Fruit fly (Drosophila melanogaster) whole organism, embryonic: ENCODE results near the gene CG31358.

Experiments
- ATbp ChIP-seq: fragments of 200-800 bp; sonication (Bioruptor generic); optimal IDR thresholded peaks from 2 replicates; lab custom pipeline; 2017; ENCODE audit warnings: missing biosample characterization, mild to moderate bottlenecking, missing genetic modification characterization, missing genetic modification reagents
- Asciz ChIP-seq: fragments of 200-800 bp; sonication (Bioruptor generic); optimal IDR thresholded peaks from 2 replicates; lab custom pipeline; 2017; ENCODE audit warnings: missing biosample characterization, mild to moderate bottlenecking, missing genetic modification characterization, missing genetic modification reagents
- Blimp-1 ChIP-seq: fragments of 200-800 bp; sonication (Bioruptor generic); optimal IDR thresholded peaks from 3 replicates; lab custom pipeline; 2018; ENCODE audit warnings: missing biosample characterization, missing genetic modification characterization, mild to moderate bottlenecking, moderate library complexity, missing genetic modification reagents
- C15 ChIP-seq: fragments of 200-800 bp; sonication (Bioruptor generic); IDR thresholded peaks from 3 replicates; pipeline ENCODE4 v1.3.6; 2022; ENCODE audit warnings: missing biosample characterization, missing genetic modification characterization
- CG10431 ChIP-seq: fragments of 200-800 bp; sonication (Bioruptor generic); optimal IDR thresholded peaks from 3 replicates; lab custom pipeline; 2018; ENCODE audit warnings: missing biosample characterization, mild to moderate bottlenecking, missing genetic modification characterization
- CG12071 ChIP-seq: fragments of 200-800 bp; sonication (Bioruptor generic); optimal IDR thresholded peaks from 3 replicates; lab custom pipeline; 2018; ENCODE audit warnings: missing biosample characterization, mild to moderate bottlenecking, missing genetic modification characterization
- CG12104 ChIP-seq: fragments of 200-800 bp; sonication (Bioruptor generic); optimal IDR thresholded peaks from 3 replicates; lab custom pipeline; 2016; ENCODE audit warnings: missing biosample characterization, missing genetic modification characterization
- CG12744 ChIP-seq: fragments of 200-800 bp; sonication (Bioruptor generic); optimal IDR thresholded peaks from 2 replicates; lab custom pipeline; 2016; ENCODE audit warnings: missing biosample characterization, missing genetic modification characterization
- CG13296 ChIP-seq: fragments of 200-800 bp; sonication (Bioruptor generic); optimal IDR thresholded peaks from 3 replicates; lab custom pipeline; 2018; ENCODE audit warnings: missing biosample characterization, mild to moderate bottlenecking, missing genetic modification characterization
- CG17829 ChIP-seq: fragments of 200-800 bp; optimal IDR thresholded peaks from 2 replicates; lab custom pipeline; 2019; ENCODE audit warnings: missing biosample characterization, mild to moderate bottlenecking, missing genetic modification characterization, moderate library complexity
- CG17912 ChIP-seq: fragments of 200-800 bp; sonication (Bioruptor generic); optimal IDR thresholded peaks from 2 replicates; lab custom pipeline; 2018; ENCODE audit warnings: missing biosample characterization, mild to moderate bottlenecking, missing genetic modification characterization
- CG1792 ChIP-seq: fragments of 200-800 bp; sonication (Bioruptor generic); optimal IDR thresholded peaks from 2 replicates; lab custom pipeline; 2016; ENCODE audit warnings: missing biosample characterization, missing genetic modification characterization
- CG34376 ChIP-seq: fragments of 200-800 bp; sonication (Bioruptor generic); optimal IDR thresholded peaks from 2 replicates; lab custom pipeline; 2018; ENCODE audit warnings: missing biosample characterization, mild to moderate bottlenecking, missing genetic modification characterization
- CG6765 ChIP-seq: fragments of 200-800 bp; sonication (Bioruptor generic); optimal IDR thresholded peaks from 3 replicates; lab custom pipeline; 2017; ENCODE audit warnings: missing biosample characterization, mild to moderate bottlenecking, missing genetic modification characterization
- CG7271 ChIP-seq: fragments of 200-800 bp; sonication (Bioruptor generic); optimal IDR thresholded peaks from 2 replicates; lab custom pipeline; 2018; ENCODE audit warnings: missing biosample characterization, mild to moderate bottlenecking, missing genetic modification characterization, moderate library complexity
- CG8478 ChIP-seq: fragments of >200 bp; optimal IDR thresholded peaks from 2 replicates; lab custom pipeline; 2018
- CG9437 ChIP-seq: fragments of 200-800 bp; sonication (Bioruptor generic); optimal IDR thresholded peaks from 2 replicates; lab custom pipeline; 2018; ENCODE audit warnings: missing biosample characterization, mild to moderate bottlenecking, missing genetic modification characterization
- D19A ChIP-seq: fragments of 200-800 bp; optimal IDR thresholded peaks from 3 replicates; lab custom pipeline; 2019; ENCODE audit warnings: missing biosample characterization, mild to moderate bottlenecking, missing genetic modification characterization, moderate library complexity
- Deaf1 ChIP-seq: fragments of 200-800 bp; optimal IDR thresholded peaks from 3 replicates; lab custom pipeline; 2019; ENCODE audit warnings: missing biosample characterization, mild to moderate bottlenecking, missing genetic modification characterization, moderate library complexity
- Dip3 ChIP-seq: fragments of 200-800 bp; sonication (Bioruptor generic); optimal IDR thresholded peaks from 3 replicates; lab custom pipeline; 2016; ENCODE audit warnings: missing biosample characterization, missing genetic modification characterization
- E2f1 ChIP-seq: fragments of 200-800 bp; sonication (Bioruptor generic); IDR thresholded peaks from 2 replicates; pipeline ENCODE4 v1.3.6; 2022; ENCODE audit warnings: missing biosample characterization, missing genetic modification characterization
- Jarid2 ChIP-seq: fragments of 200-800 bp; sonication (Bioruptor generic); optimal IDR thresholded peaks from 3 replicates; lab custom pipeline; 2017; ENCODE audit warnings: mild to moderate bottlenecking, missing biosample characterization, missing genetic modification reagents, missing genetic modification characterization
- Med ChIP-seq: fragments of 200-800 bp; sonication (Bioruptor generic); peaks from one replicate; lab custom pipeline; 2016; ENCODE audit warnings: missing biosample characterization, missing genetic modification characterization, mild to moderate bottlenecking, inconsistent platforms, moderate library complexity
- PHDP ChIP-seq: fragments of 200-800 bp; sonication (Bioruptor generic); optimal IDR thresholded peaks from 3 replicates; lab custom pipeline; 2018; ENCODE audit warnings: missing biosample characterization, mild to moderate bottlenecking, missing genetic modification characterization, moderate library complexity
- Rfx ChIP-seq: fragments of 200-800 bp; sonication (Bioruptor generic); IDR thresholded peaks from 2 replicates; pipeline ENCODE4 v1.3.6; 2022; ENCODE audit warnings: missing biosample characterization, missing genetic modification characterization
- Sry-β ChIP-seq: fragments of 200-800 bp; sonication (Bioruptor generic); optimal IDR thresholded peaks from 2 replicates; lab custom pipeline; 2018; ENCODE audit warnings: missing biosample characterization, mild to moderate bottlenecking, missing genetic modification characterization, moderate library complexity
- ap ChIP-seq: fragments of 200-800 bp; sonication (Bioruptor generic); IDR thresholded peaks from 2 replicates; pipeline ENCODE4 v1.3.6; 2022; ENCODE audit warnings: missing biosample characterization, missing genetic modification characterization
- bbx ChIP-seq: fragments of 200-800 bp; sonication (Bioruptor generic); IDR thresholded peaks from 2 replicates; pipeline ENCODE4 v1.3.6; 2022; ENCODE audit warnings: missing biosample characterization, missing genetic modification characterization; ENCODE audit not compliant: partially characterized antibody
- caup ChIP-seq: fragments of 200-800 bp; sonication (Bioruptor generic); optimal IDR thresholded peaks from 3 replicates; lab custom pipeline; 2017; ENCODE audit warnings: missing biosample characterization, mild to moderate bottlenecking, missing genetic modification characterization, moderate library complexity; ENCODE audit not compliant: severe bottlenecking
- dmrt99B ChIP-seq: fragments of 200-800 bp; sonication (Bioruptor generic); optimal IDR thresholded peaks from 2 replicates; lab custom pipeline; 2018; ENCODE audit warnings: missing biosample characterization, mild to moderate bottlenecking, missing genetic modification characterization, moderate library complexity
- esg ChIP-seq: fragments of 200-800 bp; sonication (Bioruptor generic); conservative IDR thresholded peaks from 2 replicates; pipeline ENCODE4 v1.3.6; 2022; ENCODE audit warnings: missing biosample characterization, missing genetic modification characterization
- fd96Cb ChIP-seq: fragments of 200-800 bp; sonication (Bioruptor generic); optimal IDR thresholded peaks from 2 replicates; lab custom pipeline; 2018; ENCODE audit warnings: missing biosample characterization, mild to moderate bottlenecking, missing genetic modification characterization, moderate library complexity
- gem ChIP-seq: fragments of 200-800 bp; sonication (Bioruptor generic); optimal IDR thresholded peaks from 2 replicates; lab custom pipeline; 2019; ENCODE audit warnings: missing biosample characterization, mild to moderate bottlenecking, missing genetic modification characterization, moderate library complexity
- gro ChIP-seq: fragments of 200-800 bp; sonication (Bioruptor generic); optimal IDR thresholded peaks from 2 replicates; lab custom pipeline; 2016; ENCODE audit warnings: missing biosample characterization, missing genetic modification characterization
- her ChIP-seq: fragments of 200-800 bp; sonication (Bioruptor generic); optimal IDR thresholded peaks from 2 replicates; lab custom pipeline; 2016; ENCODE audit warnings: missing biosample characterization, missing genetic modification characterization
- ind ChIP-seq: fragments of 200-800 bp; sonication (Bioruptor generic); optimal IDR thresholded peaks from 3 replicates; lab custom pipeline; 2016; ENCODE audit warnings: missing biosample characterization, missing genetic modification characterization
- lab ChIP-seq: fragments of 200-800 bp; sonication (Bioruptor generic); optimal IDR thresholded peaks from 3 replicates; lab custom pipeline; 2017; ENCODE audit warnings: missing biosample characterization, missing genetic modification characterization, mild to moderate bottlenecking, moderate library complexity, missing genetic modification reagents
- nerfin-2 ChIP-seq: fragments of 200-800 bp; sonication (Bioruptor generic); IDR thresholded peaks from 2 replicates; pipeline ENCODE4 v1.3.6; 2022; ENCODE audit warnings: missing biosample characterization, missing genetic modification characterization; ENCODE audit not compliant: partially characterized antibody
- p53 ChIP-seq: fragments of 200-800 bp; sonication (Bioruptor generic); optimal IDR thresholded peaks from 2 replicates; lab custom pipeline; 2016; ENCODE audit warnings: missing biosample characterization, missing genetic modification characterization
- pb ChIP-seq: fragments of 200-800 bp; sonication (Bioruptor generic); optimal IDR thresholded peaks from 3 replicates; lab custom pipeline; 2016; ENCODE audit warnings: missing biosample characterization, missing genetic modification characterization
- peb ChIP-seq: fragments of 200-800 bp; sonication (Bioruptor generic); IDR thresholded peaks from 2 replicates; pipeline ENCODE4 v1.3.6; 2022; ENCODE audit warnings: missing biosample characterization, missing genetic modification characterization
- run ChIP-seq: fragments of 200-800 bp; sonication (Bioruptor generic); optimal IDR thresholded peaks from 3 replicates; lab custom pipeline; 2018; ENCODE audit warnings: missing biosample characterization, mild to moderate bottlenecking, missing genetic modification characterization
- sens ChIP-seq: fragments of 200-800 bp; sonication (Bioruptor generic); peaks from one replicate; lab custom pipeline; 2016; ENCODE audit warnings: missing biosample characterization, missing genetic modification characterization
- tup ChIP-seq: fragments of 200-800 bp; sonication (Bioruptor generic); optimal IDR thresholded peaks from 2 replicates; lab custom pipeline; 2016; ENCODE audit warnings: missing biosample characterization, mild to moderate bottlenecking, missing genetic modification characterization, moderate library complexity
- unpg ChIP-seq: fragments of 200-800 bp; sonication (Bioruptor generic); optimal IDR thresholded peaks from 3 replicates; lab custom pipeline; 2018; ENCODE audit warnings: missing biosample characterization, mild to moderate bottlenecking, missing genetic modification characterization, moderate library complexity
- zf30C ChIP-seq: fragments of 200-800 bp; sonication (Bioruptor generic); optimal IDR thresholded peaks from 3 replicates; lab custom pipeline; 2018; ENCODE audit warnings: missing biosample characterization, mild to moderate bottlenecking, missing genetic modification characterization

CG31358 gene

DNA sequence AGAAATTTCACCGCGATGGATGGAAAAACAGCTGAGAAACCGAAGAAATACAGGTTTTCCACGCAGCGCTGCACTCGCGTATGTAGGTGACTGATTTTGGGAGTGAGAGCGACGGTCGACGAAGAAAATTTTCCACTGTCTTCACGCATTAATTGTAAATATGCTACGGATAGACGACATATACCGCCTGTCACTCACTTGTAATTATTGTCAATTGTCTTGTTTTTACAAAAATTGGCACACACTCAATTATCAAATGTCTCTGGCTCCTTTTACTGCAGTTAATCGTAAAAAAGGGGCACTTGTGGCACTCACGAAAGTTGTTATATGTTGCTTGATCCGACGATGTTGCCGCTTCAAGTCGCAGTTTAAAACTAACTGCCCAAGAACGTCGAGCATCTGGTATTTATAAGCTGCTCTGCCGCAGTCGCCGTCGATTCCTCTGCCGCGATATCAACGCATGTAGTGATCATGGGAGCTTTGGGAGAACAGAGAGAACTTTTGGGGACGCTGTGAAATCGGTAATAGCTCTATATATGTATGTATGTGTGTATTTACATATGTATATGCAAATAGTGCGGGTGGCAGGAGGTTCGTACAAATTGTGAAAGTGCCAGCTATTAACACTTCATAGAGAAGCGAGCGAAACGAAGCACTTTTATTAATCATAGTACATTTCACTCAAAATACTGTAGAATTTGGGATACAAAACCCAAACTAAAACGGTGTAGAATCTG, 38.5 kb downstream of the CG31358 start, which contains the start of gene mfas (continued):
- TF ChIP-seq CG12104 (GFP tag; lab: Kevin White, UChicago) (no peak), Blimp-1 (GFP tag; lab: Kevin White, UChicago) (peak; percentile 55), ap (GFP tag; lab: Robert Waterston, UW) (no peak), Jarid2 (GFP tag; lab: Kevin White, UChicago) (peak; percentile 86), CG12744 (GFP tag; lab: Kevin White, UChicago) (no peak), zf30C (GFP tag; lab: Kevin White, UChicago) (peak; percentile 14), CG17912 (GFP tag; lab: Kevin White, UChicago) (peak; percentile 70), D19A (tag; lab: Kevin White, UChicago) (no peak), gem (peak; percentile 28), Asciz (peak; percentile 42), sens (GFP tag; lab: Kevin White, UChicago) (peak; percentile 66), ind (no peak), caup (peak; percentile 23), pb (GFP tag; lab: Kevin White, UChicago) (peak; percentile 5), CG17829 (peak; percentile 4), dmrt99B (tag; lab: Kevin White, UChicago) (peak; percentile 20), CG10431 (GFP tag; lab: Kevin White, UChicago) (peak; percentile 20)

DNA sequence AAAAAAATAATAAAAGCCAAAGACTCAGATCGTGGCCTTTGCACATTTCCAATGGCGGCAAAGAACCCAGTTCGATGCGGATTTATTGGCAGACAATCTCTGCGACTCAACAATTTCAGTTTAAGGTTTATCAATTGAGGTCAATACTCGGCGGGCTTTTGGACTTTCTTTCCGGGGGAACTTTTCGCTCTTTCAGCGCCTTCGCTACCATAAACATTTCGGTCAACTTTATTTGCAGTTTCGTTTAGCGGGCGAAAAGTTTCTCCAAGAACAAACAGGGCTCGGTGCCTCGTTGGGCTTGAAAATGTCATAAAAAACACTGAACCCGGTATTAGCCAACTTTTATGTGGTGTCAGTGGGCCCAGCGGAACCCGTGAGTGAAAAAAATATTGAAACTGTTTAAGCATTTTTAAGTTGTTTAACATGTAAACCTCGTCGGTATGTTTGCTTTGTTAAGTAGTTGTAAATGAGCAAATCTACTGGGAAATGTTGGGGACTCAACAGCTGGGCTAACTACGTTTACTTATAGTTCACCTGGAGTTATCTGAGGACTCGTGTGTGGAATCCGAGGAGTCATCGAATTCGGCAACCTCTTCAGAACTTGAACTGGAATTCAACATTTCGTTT, 39.9 kb downstream of the CG31358 start:
- TF ChIP-seq Med (GFP tag; lab: Kevin White, UChicago) (peak; percentile 45), PHDP (tag; lab: Kevin White, UChicago) (peak; percentile 5), run (no peak), CG8478 (lab: Kevin White, UChicago) (no peak), CG9437 (GFP tag; lab: Kevin White, UChicago) (no peak), unpg (GFP tag; lab: Kevin White, UChicago) (no peak), CG7271 (no peak), her (no peak), nerfin-2 (GFP tag; lab: Robert Waterston, UW) (no peak), lab (GFP tag; lab: Kevin White, UChicago) (peak; percentile 5), Sry-β (no peak), CG34376 (GFP tag; lab: Kevin White, UChicago) (no peak), gro (GFP tag; lab: Kevin White, UChicago) (no peak), CG12071 (GFP tag; lab: Kevin White, UChicago) (peak; percentile 10), Dip3 (GFP tag; lab: Kevin White, UChicago) (no peak), sens (GFP tag; lab: Kevin White, UChicago) (no peak), E2f1 (GFP tag; lab: Robert Waterston, UW) (no peak), CG6765 (GFP tag; lab: Kevin White, UChicago) (no peak), tup (GFP tag; lab: Kevin White, UChicago) (no peak), ATbp (peak; percentile 52), p53 (no peak), esg (GFP tag; lab: Robert Waterston, UW) (no peak), CG13296 (GFP tag; lab: Kevin White, UChicago) (no peak), bbx (GFP tag; lab: Robert Waterston, UW) (no peak), Deaf1 (no peak), CG1792 (GFP tag; lab: Kevin White, UChicago) (no peak), fd96Cb (no peak), Rfx (GFP tag; lab: Robert Waterston, UW) (0 out of 2 replicates have a peak, but pooled peaks have one; percentile 20), peb (no peak), C15 (GFP tag; lab: Robert Waterston, UW) (0 out of 3 replicates have a peak, but pooled peaks have one; percentile 30)
